Fruit fly (Drosophila melanogaster) whole organism, embryonic: ENCODE results near the gene mRpL16.

ENCODE experiments used
- BEAF-32 ChIP-seq: fragments of 200-800 bp; sonication (Bioruptor generic); optimal IDR thresholded peaks from 3 replicates; lab custom pipeline; 2017; ENCODE audit warnings: missing biosample characterization, missing genetic modification characterization, mild to moderate bottlenecking, moderate library complexity, missing genetic modification reagents
- Blimp-1 ChIP-seq: fragments of 200-800 bp; sonication (Bioruptor generic); optimal IDR thresholded peaks from 3 replicates; lab custom pipeline; 2018; ENCODE audit warnings: missing biosample characterization, missing genetic modification characterization, mild to moderate bottlenecking, moderate library complexity, missing genetic modification reagents
- CG10267 ChIP-seq: fragments of 200-800 bp; sonication (Bioruptor generic); optimal IDR thresholded peaks from 2 replicates; lab custom pipeline; 2018; ENCODE audit warnings: missing biosample characterization, mild to moderate bottlenecking, missing genetic modification characterization, moderate library complexity
- CG11247 ChIP-seq: fragments of 200-800 bp; sonication (Bioruptor generic); IDR thresholded peaks from 2 replicates; pipeline ENCODE4 v1.3.6; 2022; ENCODE audit warnings: missing biosample characterization, missing genetic modification characterization
- CG11695 ChIP-seq: fragments of 200-800 bp; sonication (Bioruptor generic); IDR thresholded peaks from 3 replicates; pipeline ENCODE4 v1.3.6; 2022; ENCODE audit warnings: missing biosample characterization, missing genetic modification characterization
- CG12071 ChIP-seq: fragments of 200-800 bp; sonication (Bioruptor generic); optimal IDR thresholded peaks from 3 replicates; lab custom pipeline; 2018; ENCODE audit warnings: missing biosample characterization, mild to moderate bottlenecking, missing genetic modification characterization
- CG12236 ChIP-seq: fragments of 200-800 bp; sonication (Bioruptor generic); optimal IDR thresholded peaks from 2 replicates; lab custom pipeline; 2016; ENCODE audit warnings: missing biosample characterization, missing genetic modification characterization
- CG12942 ChIP-seq: fragments of 200-800 bp; sonication (Bioruptor generic); optimal IDR thresholded peaks from 3 replicates; lab custom pipeline; 2016; ENCODE audit warnings: missing biosample characterization, missing genetic modification characterization
- CG13775 ChIP-seq: fragments of 200-800 bp; sonication (Bioruptor generic); optimal IDR thresholded peaks from 3 replicates; lab custom pipeline; 2017; ENCODE audit warnings: missing biosample characterization, mild to moderate bottlenecking, missing genetic modification characterization
- CG14441 ChIP-seq: fragments of 200-800 bp; sonication (Bioruptor generic); IDR thresholded peaks from 2 replicates; pipeline ENCODE4 v1.3.6; 2022; ENCODE audit warnings: missing biosample characterization, missing genetic modification characterization
- CG15269 ChIP-seq: fragments of 200-800 bp; sonication (Bioruptor generic); optimal IDR thresholded peaks from 2 replicates; lab custom pipeline; 2018; ENCODE audit warnings: missing biosample characterization, mild to moderate bottlenecking, missing genetic modification characterization, moderate library complexity
- CG17359 ChIP-seq: fragments of 200-800 bp; sonication (Bioruptor generic); optimal IDR thresholded peaks from 3 replicates; lab custom pipeline; 2018; ENCODE audit warnings: missing biosample characterization, mild to moderate bottlenecking, missing genetic modification characterization, moderate library complexity
- CG18619 ChIP-seq: fragments of 200-800 bp; sonication (Bioruptor generic); optimal IDR thresholded peaks from 3 replicates; lab custom pipeline; 2017; ENCODE audit warnings: missing biosample characterization, mild to moderate bottlenecking, missing genetic modification characterization
- CG31224 ChIP-seq: fragments of 200-800 bp; sonication (Bioruptor generic); IDR thresholded peaks from 2 replicates; pipeline ENCODE4 v1.3.6; 2022; ENCODE audit warnings: missing biosample characterization, missing genetic modification characterization
- CG33213 ChIP-seq: fragments of 200-800 bp; sonication (Bioruptor generic); optimal IDR thresholded peaks from 3 replicates; lab custom pipeline; 2016; ENCODE audit warnings: missing biosample characterization, missing genetic modification characterization
- CG3847 ChIP-seq: fragments of 200-800 bp; sonication (Bioruptor generic); IDR thresholded peaks from 2 replicates; pipeline ENCODE4 v1.3.6; 2022; ENCODE audit warnings: missing biosample characterization, missing genetic modification characterization
- CG6689 ChIP-seq: fragments of 200-800 bp; sonication (Bioruptor generic); IDR thresholded peaks from 2 replicates; pipeline ENCODE4 v1.3.6; 2022; ENCODE audit warnings: missing biosample characterization, missing genetic modification characterization
- CG6765 ChIP-seq: fragments of 200-800 bp; sonication (Bioruptor generic); optimal IDR thresholded peaks from 3 replicates; lab custom pipeline; 2017; ENCODE audit warnings: missing biosample characterization, mild to moderate bottlenecking, missing genetic modification characterization
- CG7357 ChIP-seq: fragments of 200-800 bp; sonication (Bioruptor generic); IDR thresholded peaks from 3 replicates; pipeline ENCODE4 v1.3.6; 2022; ENCODE audit warnings: missing biosample characterization, missing genetic modification characterization
- CG7963 ChIP-seq: fragments of 200-800 bp; sonication (Bioruptor generic); IDR thresholded peaks from 3 replicates; pipeline ENCODE4 v1.3.6; 2022; ENCODE audit warnings: missing biosample characterization, missing genetic modification characterization; ENCODE audit not compliant: partially characterized antibody
- CG8290 ChIP-seq, 3 experiments: fragments of 200-800 bp; sonication (Bioruptor generic); optimal IDR thresholded peaks; 2 replicates each; lab custom pipeline; 2016 to 2019; ENCODE audit warnings: missing biosample characterization in 3 of 3, missing genetic modification characterization in 3 of 3, mild to moderate bottlenecking in 2 of 3, moderate library complexity in 1 of 3
- CG8359 ChIP-seq: fragments of 200-800 bp; sonication (Bioruptor generic); optimal IDR thresholded peaks from 2 replicates; lab custom pipeline; 2017; ENCODE audit warnings: missing biosample characterization, mild to moderate bottlenecking, missing genetic modification characterization, borderline replicate concordance
- CG9797 ChIP-seq: fragments of 200-800 bp; sonication (Bioruptor generic); optimal IDR thresholded peaks from 3 replicates; lab custom pipeline; 2018; ENCODE audit warnings: missing biosample characterization, mild to moderate bottlenecking, missing genetic modification characterization
- Fer1 ChIP-seq: fragments of 200-800 bp; sonication (Bioruptor generic); optimal IDR thresholded peaks from 2 replicates; lab custom pipeline; 2017; ENCODE audit warnings: missing biosample characterization, mild to moderate bottlenecking, missing genetic modification characterization
- Fer2 ChIP-seq: fragments of 200-800 bp; sonication (Bioruptor generic); optimal IDR thresholded peaks from 2 replicates; lab custom pipeline; 2018; ENCODE audit warnings: missing biosample characterization, mild to moderate bottlenecking, missing genetic modification characterization, moderate library complexity
- H15 ChIP-seq: fragments of 200-800 bp; sonication (Bioruptor generic); IDR thresholded peaks from 3 replicates; pipeline ENCODE4 v1.3.6; 2022; ENCODE audit warnings: missing biosample characterization, missing genetic modification characterization
- HLH54F ChIP-seq: fragments of 200-800 bp; sonication (Bioruptor generic); optimal IDR thresholded peaks from 3 replicates; lab custom pipeline; 2016; ENCODE audit warnings: missing biosample characterization, missing genetic modification characterization
- Hey ChIP-seq: fragments of 200-800 bp; sonication (Bioruptor generic); optimal IDR thresholded peaks from 3 replicates; lab custom pipeline; 2018; ENCODE audit warnings: missing biosample characterization, mild to moderate bottlenecking, missing genetic modification characterization
- HmgZ ChIP-seq: fragments of 200-800 bp; sonication (Bioruptor generic); optimal IDR thresholded peaks from 2 replicates; lab custom pipeline; 2018; ENCODE audit warnings: missing biosample characterization, mild to moderate bottlenecking, missing genetic modification characterization
- Mes4 ChIP-seq: fragments of 200-800 bp; sonication (Bioruptor generic); optimal IDR thresholded peaks from 2 replicates; lab custom pipeline; 2016; ENCODE audit warnings: missing biosample characterization, missing genetic modification characterization
- NK7.1 ChIP-seq: fragments of 200-800 bp; sonication (Bioruptor generic); optimal IDR thresholded peaks from 3 replicates; lab custom pipeline; 2016; ENCODE audit warnings: missing biosample characterization, missing genetic modification characterization
- Pdp1 ChIP-seq, 2 experiments: fragments of 200-800 bp; sonication (Bioruptor generic); optimal IDR thresholded peaks; 3 replicates each; lab custom pipeline; 2016; ENCODE audit warnings: missing biosample characterization in 2 of 2, missing genetic modification characterization in 2 of 2, mild to moderate bottlenecking in 1 of 2, moderate library complexity in 1 of 2
- Rx ChIP-seq: fragments of 200-800 bp; sonication (Bioruptor generic); IDR thresholded peaks from 2 replicates; pipeline ENCODE4 v1.3.6; 2022; ENCODE audit warnings: missing biosample characterization, missing genetic modification characterization
- Xrp1 ChIP-seq: fragments of 200-800 bp; sonication (Bioruptor generic); IDR thresholded peaks from 2 replicates; pipeline ENCODE4 v1.3.6; 2022; ENCODE audit warnings: missing biosample characterization, missing genetic modification characterization
- amos ChIP-seq: fragments of 200-800 bp; sonication (Bioruptor generic); IDR thresholded peaks from 2 replicates; pipeline ENCODE4 v1.3.6; 2022; ENCODE audit warnings: missing biosample characterization, missing genetic modification characterization; ENCODE audit not compliant: partially characterized antibody
- bcd ChIP-seq: fragments of 200-800 bp; sonication (Bioruptor generic); optimal IDR thresholded peaks from 2 replicates; lab custom pipeline; 2017; ENCODE audit warnings: missing biosample characterization, mild to moderate bottlenecking, missing genetic modification characterization
- chinmo ChIP-seq: fragments of 200-800 bp; sonication (Bioruptor generic); IDR thresholded peaks from 4 replicates; pipeline ENCODE4 v1.3.6; 2022; ENCODE audit warnings: missing biosample characterization, missing genetic modification characterization; ENCODE audit not compliant: partially characterized antibody
- crc ChIP-seq: fragments of 200-800 bp; sonication (Bioruptor generic); optimal IDR thresholded peaks from 2 replicates; lab custom pipeline; 2016; ENCODE audit warnings: missing biosample characterization, missing genetic modification characterization
- crol ChIP-seq: fragments of 200-800 bp; sonication (Bioruptor generic); IDR thresholded peaks from 2 replicates; pipeline ENCODE4 v1.3.6; 2022; ENCODE audit warnings: missing biosample characterization, missing genetic modification characterization
- cwo ChIP-seq: fragments of 200-800 bp; sonication (Bioruptor generic); optimal IDR thresholded peaks from 3 replicates; lab custom pipeline; 2017; ENCODE audit warnings: missing biosample characterization, missing genetic modification characterization, mild to moderate bottlenecking, moderate library complexity, missing genetic modification reagents
- en ChIP-seq: fragments of 200-800 bp; sonication (Bioruptor generic); optimal IDR thresholded peaks from 2 replicates; lab custom pipeline; 2016; ENCODE audit warnings: missing biosample characterization, missing genetic modification characterization
- eyg ChIP-seq: fragments of 200-800 bp; sonication (Bioruptor generic); optimal IDR thresholded peaks from 3 replicates; lab custom pipeline; 2016; ENCODE audit warnings: missing biosample characterization, missing genetic modification characterization
- fru ChIP-seq: fragments of >200 bp; optimal IDR thresholded peaks from 2 replicates; lab custom pipeline; 2017
- gfzf ChIP-seq: fragments of 200-800 bp; sonication (Bioruptor generic); optimal IDR thresholded peaks from 2 replicates; lab custom pipeline; 2016; ENCODE audit warnings: missing biosample characterization, mild to moderate bottlenecking, missing genetic modification characterization, moderate library complexity
- nerfin-1 ChIP-seq: fragments of 200-800 bp; sonication (Bioruptor generic); optimal IDR thresholded peaks from 3 replicates; lab custom pipeline; 2019; ENCODE audit warnings: missing biosample characterization, mild to moderate bottlenecking, missing genetic modification characterization, moderate library complexity
- rib ChIP-seq: fragments of 200-800 bp; sonication (Bioruptor generic); IDR thresholded peaks from 2 replicates; pipeline ENCODE4 v1.3.6; 2022; ENCODE audit warnings: missing biosample characterization, missing genetic modification characterization
- schlank ChIP-seq: fragments of 200-800 bp; sonication (Bioruptor generic); optimal IDR thresholded peaks from 2 replicates; lab custom pipeline; 2018; ENCODE audit warnings: missing biosample characterization, mild to moderate bottlenecking, missing genetic modification characterization
- scrt ChIP-seq: fragments of 200-800 bp; sonication (Bioruptor generic); optimal IDR thresholded peaks from 2 replicates; lab custom pipeline; 2018; ENCODE audit warnings: missing biosample characterization, mild to moderate bottlenecking, missing genetic modification characterization, moderate library complexity
- seq ChIP-seq: fragments of 200-800 bp; sonication (Bioruptor generic); IDR thresholded peaks from 2 replicates; pipeline ENCODE4 v1.3.6; 2022; ENCODE audit warnings: missing biosample characterization, missing genetic modification characterization

Gene mRpL16

DNA sequence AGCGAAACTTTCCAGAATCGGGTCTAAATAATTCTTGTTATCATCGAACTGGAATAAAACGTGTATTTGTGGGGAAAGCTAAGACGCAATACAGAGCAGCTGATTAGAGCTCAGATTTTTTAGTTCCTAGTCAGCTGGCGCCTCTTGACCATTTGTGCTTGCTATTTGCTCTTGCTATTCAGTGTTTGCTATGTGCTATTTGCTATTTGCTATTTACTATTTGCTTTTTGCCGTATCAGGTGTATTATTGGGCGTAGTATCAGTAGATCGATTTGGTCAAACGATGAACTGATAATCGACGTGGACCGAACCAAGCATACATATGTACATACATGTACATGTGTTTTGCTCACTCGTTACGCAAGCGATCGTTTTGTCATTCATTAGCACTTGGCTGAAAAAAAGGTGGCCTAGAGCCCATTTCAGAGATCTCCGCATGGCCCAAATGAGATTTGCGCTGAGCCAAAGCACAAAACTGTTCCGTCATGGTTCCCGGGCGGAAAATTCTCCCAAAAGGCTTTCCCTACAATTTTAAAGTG is 44.6 kb upstream of the mRpL16 start (continued):
- TF ChIP-seq fru (lab: Kevin White, UChicago): no peak
- peak; percentile 65; the same call in 1 of the 3 replicates for TF ChIP-seq CG11695 (GFP tag; lab: Robert Waterston, UW)
- no peak for TF ChIP-seq H15 (GFP tag; lab: Robert Waterston, UW)
- TF ChIP-seq Fer1: peak; percentile 67
- TF ChIP-seq Mes4 (GFP tag; lab: Kevin White, UChicago): peak; percentile 43
- peak; percentile 68 for TF ChIP-seq HmgZ
- peak; percentile 66 for TF ChIP-seq CG14441 (GFP tag; lab: Robert Waterston, UW)
- no peak for TF ChIP-seq HLH54F (GFP tag; lab: Kevin White, UChicago)
- TF ChIP-seq CG8359 (GFP tag; lab: Kevin White, UChicago): no peak
- TF ChIP-seq Blimp-1: peak; percentile 37
- no peak for TF ChIP-seq CG7963 (GFP tag; lab: Robert Waterston, UW)
- TF ChIP-seq scrt (GFP tag; lab: Kevin White, UChicago): peak; percentile 17
- TF ChIP-seq CG8290 (GFP tag; optimal IDR thresholded peaks at IDR 0.05; lab: Kevin White, UChicago): no peak
- TF ChIP-seq CG8290 (tag; optimal IDR thresholded peaks at IDR 0.05; lab: Kevin White, UChicago): peak in 1 of 2 experiments; percentile 85
- TF ChIP-seq CG12071: peak; percentile 63
- TF ChIP-seq BEAF-32: no peak
- TF ChIP-seq en (GFP tag; lab: Kevin White, UChicago): peak; percentile 48
- TF ChIP-seq eyg (GFP tag; lab: Kevin White, UChicago): peak; percentile 68
- TF ChIP-seq cwo (GFP tag; lab: Kevin White, UChicago): peak; percentile 75
- no peak for TF ChIP-seq chinmo
- TF ChIP-seq CG9797: no peak
- TF ChIP-seq seq (GFP tag; lab: Robert Waterston, UW): peak; percentile 82
- TF ChIP-seq CG12236 (GFP tag; lab: Kevin White, UChicago): peak; percentile 54
- no peak for TF ChIP-seq gfzf (GFP tag; lab: Kevin White, UChicago)
- TF ChIP-seq CG15269 (tag; lab: Kevin White, UChicago): peak; percentile 33
- 0 out of 2 replicates have a peak, but pooled peaks have one; percentile 36 for TF ChIP-seq Xrp1
- TF ChIP-seq amos (GFP tag; lab: Robert Waterston, UW): no peak
- TF ChIP-seq CG6689 (GFP tag; lab: Robert Waterston, UW): 0 out of 2 replicates have a peak, but pooled peaks have one; percentile 7
- TF ChIP-seq Rx (GFP tag; lab: Robert Waterston, UW): no peak
- peak; percentile 50 for TF ChIP-seq CG33213
- peak; percentile 23; the same call in 1 of the 2 replicates for TF ChIP-seq CG3847 (GFP tag; lab: Robert Waterston, UW)
- TF ChIP-seq crc (GFP tag; lab: Kevin White, UChicago): no peak
- TF ChIP-seq CG31224 (GFP tag; lab: Robert Waterston, UW): 0 out of 2 replicates have a peak, but pooled peaks have one; percentile 39
- peak; percentile 5 for TF ChIP-seq bcd (GFP tag; lab: Kevin White, UChicago)
- peak; percentile 69 for TF ChIP-seq CG18619 (GFP tag; lab: Kevin White, UChicago)
- peak; percentile 39 for TF ChIP-seq CG17359 (tag; lab: Kevin White, UChicago)
- no peak for TF ChIP-seq NK7.1 (GFP tag; lab: Kevin White, UChicago)
- no peak for TF ChIP-seq crol (GFP tag; lab: Robert Waterston, UW)
- no peak for TF ChIP-seq CG10267 (tag; lab: Kevin White, UChicago)
- peak; percentile 6 for TF ChIP-seq CG13775 (GFP tag; lab: Kevin White, UChicago)
- TF ChIP-seq CG11247 (GFP tag; lab: Robert Waterston, UW): 0 out of 2 replicates have a peak, but pooled peaks have one; percentile 52
- peak; percentile 56 for TF ChIP-seq Hey (tag; lab: Kevin White, UChicago)
- TF ChIP-seq CG7357 (GFP tag; lab: Robert Waterston, UW): no peak
- TF ChIP-seq CG6765 (GFP tag; lab: Kevin White, UChicago): peak; percentile 13
- TF ChIP-seq Pdp1 (GFP tag; optimal IDR thresholded peaks at IDR 0.05; lab: Kevin White, UChicago): peak; percentile 10 to 91
- no peak for TF ChIP-seq nerfin-1 (tag; lab: Kevin White, UChicago)
- TF ChIP-seq CG12942: peak; percentile 54
- peak; percentile 72 for TF ChIP-seq schlank
- TF ChIP-seq Fer2: peak; percentile 3
- peak; percentile 58; the same call in 1 of the 2 replicates for TF ChIP-seq rib (GFP tag; lab: Robert Waterston, UW)
